Fruit fly (Drosophila melanogaster) whole organism, embryonic: ENCODE results near the gene wg.

ENCODE experiments used
- Adf1 ChIP-seq: fragments of 200-800 bp; sonication (Bioruptor generic); IDR thresholded peaks from 2 replicates; pipeline ENCODE4 v1.3.6; 2022; ENCODE audit warnings: missing biosample characterization, missing genetic modification characterization
- CG12299 ChIP-seq: fragments of 200-800 bp; sonication (Bioruptor generic); optimal IDR thresholded peaks from 2 replicates; lab custom pipeline; 2018; ENCODE audit warnings: missing biosample characterization, mild to moderate bottlenecking, missing genetic modification characterization
- CG12391 ChIP-seq: fragments of 200-800 bp; sonication (Bioruptor generic); optimal IDR thresholded peaks from 3 replicates; lab custom pipeline; 2018; ENCODE audit warnings: missing biosample characterization, mild to moderate bottlenecking, missing genetic modification characterization, moderate library complexity
- CG13775 ChIP-seq: fragments of 200-800 bp; sonication (Bioruptor generic); optimal IDR thresholded peaks from 3 replicates; lab custom pipeline; 2017; ENCODE audit warnings: missing biosample characterization, mild to moderate bottlenecking, missing genetic modification characterization
- CG14860 ChIP-seq: fragments of 200-800 bp; sonication (Bioruptor generic); IDR thresholded peaks from 3 replicates; pipeline ENCODE4 v1.3.6; 2022; ENCODE audit warnings: missing biosample characterization, missing genetic modification characterization; ENCODE audit not compliant: partially characterized antibody
- CG17829 ChIP-seq: fragments of 200-800 bp; optimal IDR thresholded peaks from 2 replicates; lab custom pipeline; 2019; ENCODE audit warnings: missing biosample characterization, mild to moderate bottlenecking, missing genetic modification characterization, moderate library complexity
- CG2199 ChIP-seq: fragments of 200-800 bp; sonication (Bioruptor generic); IDR thresholded peaks from 3 replicates; pipeline ENCODE4 v1.3.6; 2022; ENCODE audit warnings: missing biosample characterization, missing genetic modification characterization
- CG2889 ChIP-seq: fragments of 200-800 bp; sonication (Bioruptor generic); IDR thresholded peaks from 3 replicates; pipeline ENCODE4 v1.3.6; 2022; ENCODE audit warnings: missing biosample characterization, missing genetic modification characterization
- CG31365 ChIP-seq: fragments of 200-800 bp; sonication (Bioruptor generic); optimal IDR thresholded peaks from 2 replicates; lab custom pipeline; 2018; ENCODE audit warnings: missing biosample characterization, mild to moderate bottlenecking, missing genetic modification characterization
- CG32532 ChIP-seq: fragments of 200-800 bp; sonication (Bioruptor generic); IDR thresholded peaks from 2 replicates; pipeline ENCODE4 v1.3.6; 2022; ENCODE audit warnings: missing biosample characterization, missing genetic modification characterization
- CG34422 ChIP-seq: fragments of 200-800 bp; sonication (Bioruptor generic); IDR thresholded peaks from 3 replicates; pipeline ENCODE4 v1.3.6; 2022; ENCODE audit warnings: missing biosample characterization, missing genetic modification characterization
- CG5180 ChIP-seq: fragments of 200-800 bp; sonication (Bioruptor generic); optimal IDR thresholded peaks from 3 replicates; lab custom pipeline; 2017; ENCODE audit warnings: missing biosample characterization, missing genetic modification characterization, mild to moderate bottlenecking, moderate library complexity, missing genetic modification reagents
- CG5245 ChIP-seq: fragments of 200-800 bp; sonication (Bioruptor generic); optimal IDR thresholded peaks from 3 replicates; lab custom pipeline; 2016; ENCODE audit warnings: missing biosample characterization, missing genetic modification characterization
- CG6689 ChIP-seq: fragments of 200-800 bp; sonication (Bioruptor generic); IDR thresholded peaks from 2 replicates; pipeline ENCODE4 v1.3.6; 2022; ENCODE audit warnings: missing biosample characterization, missing genetic modification characterization
- CG6791 ChIP-seq: fragments of 200-800 bp; sonication (Bioruptor generic); IDR thresholded peaks from 3 replicates; pipeline ENCODE4 v1.3.6; 2022; ENCODE audit warnings: missing biosample characterization, missing genetic modification characterization; ENCODE audit not compliant: partially characterized antibody
- Dbx ChIP-seq: fragments of 200-800 bp; sonication (Bioruptor generic); IDR thresholded peaks from 3 replicates; pipeline ENCODE4 v1.3.6; 2022; ENCODE audit warnings: missing biosample characterization, missing genetic modification characterization
- Dek ChIP-seq: fragments of 200-800 bp; sonication (Bioruptor generic); optimal IDR thresholded peaks from 3 replicates; lab custom pipeline; 2019; ENCODE audit warnings: missing biosample characterization, mild to moderate bottlenecking, missing genetic modification characterization, moderate library complexity
- Dll ChIP-seq: fragments of 200-800 bp; sonication (Bioruptor generic); IDR thresholded peaks from 4 replicates; pipeline ENCODE4 v1.3.6; 2022; ENCODE audit warnings: missing biosample characterization, missing genetic modification characterization; ENCODE audit not compliant: partially characterized antibody
- ERR ChIP-seq: fragments of 200-800 bp; sonication (Bioruptor generic); optimal IDR thresholded peaks from 2 replicates; lab custom pipeline; 2016; ENCODE audit warnings: missing biosample characterization, missing genetic modification characterization
- Ets97D ChIP-seq: fragments of 200-800 bp; sonication (Bioruptor generic); optimal IDR thresholded peaks from 3 replicates; lab custom pipeline; 2016; ENCODE audit warnings: missing biosample characterization, missing genetic modification characterization
- HHEX ChIP-seq: fragments of 200-800 bp; sonication (Bioruptor generic); optimal IDR thresholded peaks from 3 replicates; lab custom pipeline; 2017; ENCODE audit warnings: missing biosample characterization, mild to moderate bottlenecking, missing genetic modification characterization, missing genetic modification reagents
- Jarid2 ChIP-seq: fragments of 200-800 bp; sonication (Bioruptor generic); optimal IDR thresholded peaks from 3 replicates; lab custom pipeline; 2017; ENCODE audit warnings: mild to moderate bottlenecking, missing biosample characterization, missing genetic modification reagents, missing genetic modification characterization
- Med ChIP-seq: fragments of 200-800 bp; sonication (Bioruptor generic); peaks from one replicate; lab custom pipeline; 2016; ENCODE audit warnings: missing biosample characterization, missing genetic modification characterization, mild to moderate bottlenecking, inconsistent platforms, moderate library complexity
- Mes4 ChIP-seq: fragments of 200-800 bp; sonication (Bioruptor generic); optimal IDR thresholded peaks from 2 replicates; lab custom pipeline; 2016; ENCODE audit warnings: missing biosample characterization, missing genetic modification characterization
- Nf-YC ChIP-seq: fragments of 200-800 bp; optimal IDR thresholded peaks from 3 replicates; lab custom pipeline; 2019; ENCODE audit warnings: missing biosample characterization, mild to moderate bottlenecking, missing genetic modification characterization, moderate library complexity
- ab ChIP-seq: fragments of 200-800 bp; sonication (Bioruptor generic); optimal IDR thresholded peaks from 2 replicates; lab custom pipeline; 2016; ENCODE audit warnings: missing biosample characterization, missing genetic modification characterization
- ac ChIP-seq: fragments of 200-800 bp; sonication (Bioruptor generic); optimal IDR thresholded peaks from 3 replicates; lab custom pipeline; 2017; ENCODE audit warnings: missing biosample characterization, mild to moderate bottlenecking, missing genetic modification characterization
- ap ChIP-seq: fragments of 200-800 bp; sonication (Bioruptor generic); IDR thresholded peaks from 2 replicates; pipeline ENCODE4 v1.3.6; 2022; ENCODE audit warnings: missing biosample characterization, missing genetic modification characterization
- ara ChIP-seq: fragments of 200-800 bp; sonication (Bioruptor generic); IDR thresholded peaks from 2 replicates; pipeline ENCODE4 v1.3.6; 2022; ENCODE audit warnings: missing biosample characterization, missing genetic modification characterization
- ash1 ChIP-seq: fragments of 200-800 bp; sonication (Bioruptor generic); optimal IDR thresholded peaks from 2 replicates; lab custom pipeline; 2018; ENCODE audit warnings: missing biosample characterization, mild to moderate bottlenecking, missing genetic modification characterization
- btn ChIP-seq: fragments of 200-800 bp; sonication (Bioruptor generic); optimal IDR thresholded peaks from 2 replicates; lab custom pipeline; 2016; ENCODE audit warnings: missing biosample characterization, missing genetic modification characterization
- corto ChIP-seq: fragments of 200-800 bp; sonication (Bioruptor generic); optimal IDR thresholded peaks from 2 replicates; lab custom pipeline; 2016; ENCODE audit warnings: missing biosample characterization, mild to moderate bottlenecking, missing genetic modification characterization, moderate library complexity
- dm ChIP-seq: fragments of 200-800 bp; sonication (Bioruptor generic); optimal IDR thresholded peaks from 3 replicates; lab custom pipeline; 2016; ENCODE audit warnings: missing biosample characterization, missing genetic modification characterization
- fru ChIP-seq: fragments of >200 bp; optimal IDR thresholded peaks from 2 replicates; lab custom pipeline; 2017
- gsb-n ChIP-seq: fragments of 200-800 bp; sonication (Bioruptor generic); optimal IDR thresholded peaks from 3 replicates; lab custom pipeline; 2018; ENCODE audit warnings: missing biosample characterization, mild to moderate bottlenecking, missing genetic modification characterization
- hkb ChIP-seq, 2 experiments: fragments of 200-800 bp in 1 of 2; fragments of >200 bp in 1 of 2; sonication (Bioruptor generic) in 1 of 2; IDR thresholded peaks in 1 of 2; optimal IDR thresholded peaks in 1 of 2; 2 replicates each; pipeline versions ENCODE4 v1.3.6 to Lab custom; 2017 to 2022; ENCODE audit warnings: missing biosample characterization in 1 of 2, missing genetic modification characterization in 1 of 2
- jigr1 ChIP-seq: fragments of 200-800 bp; sonication (Bioruptor generic); IDR thresholded peaks from 3 replicates; pipeline ENCODE4 v1.3.6; 2022; ENCODE audit warnings: missing biosample characterization, missing genetic modification characterization
- kni ChIP-seq: fragments of 200-800 bp; sonication (Bioruptor generic); optimal IDR thresholded peaks from 3 replicates; lab custom pipeline; 2017; ENCODE audit warnings: mild to moderate bottlenecking, missing biosample characterization, missing genetic modification reagents, missing genetic modification characterization
- lab ChIP-seq: fragments of 200-800 bp; sonication (Bioruptor generic); optimal IDR thresholded peaks from 3 replicates; lab custom pipeline; 2017; ENCODE audit warnings: missing biosample characterization, missing genetic modification characterization, mild to moderate bottlenecking, moderate library complexity, missing genetic modification reagents
- mld ChIP-seq: fragments of 200-800 bp; sonication (Bioruptor generic); IDR thresholded peaks from 3 replicates; pipeline ENCODE4 v1.3.6; 2022; ENCODE audit warnings: missing biosample characterization, missing genetic modification characterization; ENCODE audit not compliant: partially characterized antibody
- nerfin-1 ChIP-seq: fragments of 200-800 bp; sonication (Bioruptor generic); optimal IDR thresholded peaks from 3 replicates; lab custom pipeline; 2019; ENCODE audit warnings: missing biosample characterization, mild to moderate bottlenecking, missing genetic modification characterization, moderate library complexity
- oc ChIP-seq: fragments of 200-800 bp; sonication (Bioruptor generic); optimal IDR thresholded peaks from 2 replicates; lab custom pipeline; 2018; ENCODE audit warnings: missing biosample characterization, mild to moderate bottlenecking, missing genetic modification characterization, moderate library complexity
- pnt ChIP-seq: fragments of 200-800 bp; sonication (Bioruptor generic); optimal IDR thresholded peaks from 3 replicates; lab custom pipeline; 2016; ENCODE audit warnings: missing biosample characterization, missing genetic modification characterization
- ro ChIP-seq: fragments of 200-800 bp; sonication (Bioruptor generic); IDR thresholded peaks from 2 replicates; pipeline ENCODE4 v1.3.6; 2022; ENCODE audit warnings: missing biosample characterization, missing genetic modification characterization
- sd ChIP-seq: fragments of 200-800 bp; sonication (Bioruptor generic); optimal IDR thresholded peaks from 3 replicates; lab custom pipeline; 2018; ENCODE audit warnings: missing biosample characterization, mild to moderate bottlenecking, missing genetic modification characterization, moderate library complexity
- sim ChIP-seq: fragments of 200-800 bp; sonication (Bioruptor generic); IDR thresholded peaks from 2 replicates; pipeline ENCODE4 v1.3.6; 2022; ENCODE audit warnings: missing biosample characterization, missing genetic modification characterization
- sna ChIP-seq: fragments of 200-800 bp; sonication (Bioruptor generic); IDR thresholded peaks from 2 replicates; pipeline ENCODE4 v1.3.6; 2022; ENCODE audit warnings: missing biosample characterization, missing genetic modification characterization; ENCODE audit not compliant: partially characterized antibody
- tio ChIP-seq: fragments of 200-800 bp; sonication (Bioruptor generic); optimal IDR thresholded peaks from 2 replicates; lab custom pipeline; 2017; ENCODE audit warnings: missing biosample characterization, missing genetic modification characterization, inconsistent platforms
- unpg ChIP-seq: fragments of 200-800 bp; sonication (Bioruptor generic); optimal IDR thresholded peaks from 3 replicates; lab custom pipeline; 2018; ENCODE audit warnings: missing biosample characterization, mild to moderate bottlenecking, missing genetic modification characterization, moderate library complexity
- yki ChIP-seq: fragments of >200 bp; optimal IDR thresholded peaks from 3 replicates; lab custom pipeline; 2018
- zfh1 ChIP-seq: fragments of 200-800 bp; sonication (Bioruptor generic); IDR thresholded peaks from 3 replicates; pipeline ENCODE4 v1.3.6; 2022; ENCODE audit warnings: missing biosample characterization, missing genetic modification characterization

Gene wg

dm6 chr2L:7277017-7277416 is 29.9 kb upstream of the wg start, which contains the start of gene Wnt4 (continued):
- TF ChIP-seq ash1: no peak
- TF ChIP-seq sna (GFP tag; lab: Robert Waterston, UW): 0 out of 2 replicates have a peak, but pooled peaks have one; percentile 27
- TF ChIP-seq tio (GFP tag; lab: Kevin White, UChicago): no peak
- peak; percentile 11 for TF ChIP-seq oc (tag; lab: Kevin White, UChicago)
- TF ChIP-seq CG13775: no peak
- 0 out of 3 replicates have a peak, but pooled peaks have one; percentile 5 for TF ChIP-seq CG14860 (GFP tag; lab: Robert Waterston, UW)
- peak; percentile 0 for TF ChIP-seq CG17829 (tag; lab: Kevin White, UChicago)
- no peak for TF ChIP-seq CG32532 (GFP tag; lab: Robert Waterston, UW)
- TF ChIP-seq CG5245 (GFP tag; lab: Kevin White, UChicago): no peak
- TF ChIP-seq Dbx (GFP tag; lab: Robert Waterston, UW): no peak
- TF ChIP-seq CG31365 (tag; lab: Kevin White, UChicago): no peak
- TF ChIP-seq Jarid2: peak; percentile 97
- TF ChIP-seq Mes4 (GFP tag; lab: Kevin White, UChicago): peak; percentile 3
- TF ChIP-seq fru (lab: Kevin White, UChicago): no peak
- peak; percentile 6 for TF ChIP-seq CG12391 (tag; lab: Kevin White, UChicago)
- 0 out of 4 replicates have a peak, but pooled peaks have one; percentile 23 for TF ChIP-seq Dll (GFP tag; lab: Robert Waterston, UW)
- TF ChIP-seq Ets97D (GFP tag; lab: Kevin White, UChicago): peak; percentile 10
- TF ChIP-seq CG6689: 0 out of 2 replicates have a peak, but pooled peaks have one; percentile 9
- TF ChIP-seq hkb (optimal IDR thresholded peaks at IDR 0.05; lab: Kevin White, UChicago): no peak
- TF ChIP-seq hkb (GFP tag; IDR thresholded peaks at IDR 0.05; lab: Robert Waterston, UW): no peak
- TF ChIP-seq jigr1: no peak
- TF ChIP-seq CG2199 (GFP tag; lab: Robert Waterston, UW): peak; percentile 79; the same call in 2 of the 3 replicates
- peak; percentile 66 for TF ChIP-seq Nf-YC (tag; lab: Kevin White, UChicago)
- TF ChIP-seq CG5180: peak; percentile 85
- no peak for TF ChIP-seq ro (GFP tag; lab: Robert Waterston, UW)
- TF ChIP-seq pnt (GFP tag; lab: Kevin White, UChicago): no peak
- no peak for TF ChIP-seq ERR (GFP tag; lab: Kevin White, UChicago)
- TF ChIP-seq Adf1: peak; percentile 40; the same call in 1 of the 2 replicates
- no peak for TF ChIP-seq unpg (GFP tag; lab: Kevin White, UChicago)
- TF ChIP-seq ap (GFP tag; lab: Robert Waterston, UW): no peak
- no peak for TF ChIP-seq gsb-n (tag; lab: Kevin White, UChicago)
- TF ChIP-seq zfh1: no peak
- TF ChIP-seq Dek (tag; lab: Kevin White, UChicago): no peak
- TF ChIP-seq CG6791 (GFP tag; lab: Robert Waterston, UW): peak; percentile 61; the same call in 1 of the 3 replicates
- TF ChIP-seq CG34422 (GFP tag; lab: Robert Waterston, UW): no peak
- TF ChIP-seq Med: peak; percentile 77
- no peak for TF ChIP-seq corto
- TF ChIP-seq CG12299 (tag; lab: Kevin White, UChicago): no peak
- 0 out of 2 replicates have a peak, but pooled peaks have one; percentile 35 for TF ChIP-seq sim (GFP tag; lab: Robert Waterston, UW)
- no peak for TF ChIP-seq ara (GFP tag; lab: Robert Waterston, UW)
- no peak for TF ChIP-seq btn (GFP tag; lab: Kevin White, UChicago)
- TF ChIP-seq mld (GFP tag; lab: Robert Waterston, UW): no peak
- no peak for TF ChIP-seq HHEX (GFP tag; lab: Kevin White, UChicago)
- TF ChIP-seq kni (GFP tag; lab: Kevin White, UChicago): peak; percentile 14
- no peak for TF ChIP-seq CG2889 (GFP tag; lab: Robert Waterston, UW)
- peak; percentile 1 for TF ChIP-seq lab (GFP tag; lab: Kevin White, UChicago)
- no peak for TF ChIP-seq nerfin-1
- no peak for TF ChIP-seq ac (GFP tag; lab: Kevin White, UChicago)
- no peak for TF ChIP-seq dm (GFP tag; lab: Kevin White, UChicago)
- TF ChIP-seq yki (lab: Kevin White, UChicago): no peak
- TF ChIP-seq sd (tag; lab: Kevin White, UChicago): peak; percentile 26
- no peak for TF ChIP-seq ab (GFP tag; lab: Kevin White, UChicago)
